Fruit fly (Drosophila melanogaster) whole organism, embryonic: ENCODE results near the gene CG2841.

Source experiments
- Atf3 ChIP-seq: fragments of 200-800 bp; sonication (Bioruptor generic); optimal IDR thresholded peaks from 3 replicates; lab custom pipeline; 2016; ENCODE audit warnings: missing biosample characterization, missing genetic modification characterization
- CG11696 ChIP-seq: fragments of 200-800 bp; sonication (Bioruptor generic); IDR thresholded peaks from 2 replicates; pipeline ENCODE4 v1.3.6; 2022; ENCODE audit warnings: missing biosample characterization, missing genetic modification characterization
- CG12071 ChIP-seq: fragments of 200-800 bp; sonication (Bioruptor generic); optimal IDR thresholded peaks from 3 replicates; lab custom pipeline; 2018; ENCODE audit warnings: missing biosample characterization, mild to moderate bottlenecking, missing genetic modification characterization
- CG12104 ChIP-seq: fragments of 200-800 bp; sonication (Bioruptor generic); optimal IDR thresholded peaks from 3 replicates; lab custom pipeline; 2016; ENCODE audit warnings: missing biosample characterization, missing genetic modification characterization
- CG13287 ChIP-seq: fragments of 200-800 bp; sonication (Bioruptor generic); IDR thresholded peaks from 2 replicates; pipeline ENCODE4 v1.3.6; 2022; ENCODE audit warnings: missing biosample characterization, missing genetic modification characterization; ENCODE audit not compliant: partially characterized antibody
- CG13424 ChIP-seq: fragments of 200-800 bp; sonication (Bioruptor generic); optimal IDR thresholded peaks from 2 replicates; lab custom pipeline; 2019; ENCODE audit warnings: missing biosample characterization, mild to moderate bottlenecking, missing genetic modification characterization, moderate library complexity
- CG14667 ChIP-seq: fragments of 200-800 bp; sonication (Bioruptor generic); IDR thresholded peaks from 2 replicates; pipeline ENCODE4 v1.3.6; 2022; ENCODE audit warnings: missing biosample characterization, missing genetic modification characterization
- CG16815 ChIP-seq: fragments of 200-800 bp; sonication (Bioruptor generic); optimal IDR thresholded peaks from 3 replicates; lab custom pipeline; 2017; ENCODE audit warnings: missing biosample characterization, mild to moderate bottlenecking, missing genetic modification characterization
- CG18262 ChIP-seq: fragments of 200-800 bp; optimal IDR thresholded peaks from 3 replicates; lab custom pipeline; 2019; ENCODE audit warnings: missing biosample characterization, mild to moderate bottlenecking, missing genetic modification characterization, moderate library complexity
- CG2875 ChIP-seq: fragments of 200-800 bp; sonication (Bioruptor generic); optimal IDR thresholded peaks from 2 replicates; lab custom pipeline; 2017; ENCODE audit warnings: missing biosample characterization, mild to moderate bottlenecking, missing genetic modification characterization, missing genetic modification reagents
- CG2889 ChIP-seq: fragments of 200-800 bp; sonication (Bioruptor generic); IDR thresholded peaks from 3 replicates; pipeline ENCODE4 v1.3.6; 2022; ENCODE audit warnings: missing biosample characterization, missing genetic modification characterization
- CG3281 ChIP-seq: fragments of 200-800 bp; sonication (Bioruptor generic); optimal IDR thresholded peaks from 3 replicates; lab custom pipeline; 2017; ENCODE audit warnings: missing biosample characterization, mild to moderate bottlenecking, missing genetic modification characterization
- CG5953 ChIP-seq: fragments of 200-800 bp; sonication (Bioruptor generic); IDR thresholded peaks from 2 replicates; pipeline ENCODE4 v1.3.6; 2022; ENCODE audit warnings: missing biosample characterization, missing genetic modification characterization
- CG6683 ChIP-seq: fragments of 200-800 bp; sonication (Bioruptor generic); optimal IDR thresholded peaks from 2 replicates; lab custom pipeline; 2017; ENCODE audit warnings: missing biosample characterization, mild to moderate bottlenecking, missing genetic modification characterization, missing genetic modification reagents
- CG6689 ChIP-seq: fragments of 200-800 bp; sonication (Bioruptor generic); IDR thresholded peaks from 2 replicates; pipeline ENCODE4 v1.3.6; 2022; ENCODE audit warnings: missing biosample characterization, missing genetic modification characterization
- CG6765 ChIP-seq: fragments of 200-800 bp; sonication (Bioruptor generic); optimal IDR thresholded peaks from 3 replicates; lab custom pipeline; 2017; ENCODE audit warnings: missing biosample characterization, mild to moderate bottlenecking, missing genetic modification characterization
- CG8281 ChIP-seq: fragments of 200-800 bp; sonication (Bioruptor generic); optimal IDR thresholded peaks from 2 replicates; lab custom pipeline; 2018; ENCODE audit warnings: missing biosample characterization, mild to moderate bottlenecking, missing genetic modification characterization, moderate library complexity
- CG8924 ChIP-seq: fragments of 200-800 bp; optimal IDR thresholded peaks from 3 replicates; lab custom pipeline; 2019; ENCODE audit warnings: missing biosample characterization, mild to moderate bottlenecking, missing genetic modification characterization, moderate library complexity
- D19B ChIP-seq: fragments of 200-800 bp; sonication (Bioruptor generic); optimal IDR thresholded peaks from 2 replicates; lab custom pipeline; 2017; ENCODE audit warnings: missing biosample characterization, mild to moderate bottlenecking, missing genetic modification characterization
- Dip2 ChIP-seq: fragments of 200-800 bp; sonication (Bioruptor generic); IDR thresholded peaks from 2 replicates; pipeline ENCODE4 v1.3.6; 2022; ENCODE audit warnings: missing biosample characterization, missing genetic modification characterization
- ERR ChIP-seq: fragments of 200-800 bp; sonication (Bioruptor generic); optimal IDR thresholded peaks from 2 replicates; lab custom pipeline; 2016; ENCODE audit warnings: missing biosample characterization, missing genetic modification characterization
- Eip74EF ChIP-seq, 2 experiments: fragments of 200-800 bp in 1 of 2; fragments of >200 bp in 1 of 2; sonication (Bioruptor generic) in 1 of 2; optimal IDR thresholded peaks; 2 replicates each; lab custom pipeline; 2017 to 2019; ENCODE audit warnings: missing biosample characterization in 2 of 2, missing genetic modification characterization in 2 of 2, mild to moderate bottlenecking in 1 of 2, moderate library complexity in 1 of 2
- HmgZ ChIP-seq: fragments of 200-800 bp; sonication (Bioruptor generic); optimal IDR thresholded peaks from 2 replicates; lab custom pipeline; 2018; ENCODE audit warnings: missing biosample characterization, mild to moderate bottlenecking, missing genetic modification characterization
- Lhr ChIP-seq: fragments of 200-800 bp; sonication (Bioruptor generic); optimal IDR thresholded peaks from 3 replicates; lab custom pipeline; 2017; ENCODE audit warnings: mild to moderate bottlenecking, missing biosample characterization, missing genetic modification reagents, missing genetic modification characterization
- Neu2 ChIP-seq: fragments of 200-800 bp; sonication (Bioruptor generic); optimal IDR thresholded peaks from 3 replicates; lab custom pipeline; 2016; ENCODE audit warnings: missing biosample characterization, missing genetic modification characterization, borderline replicate concordance
- Ravus ChIP-seq: fragments of 200-800 bp; sonication (Bioruptor generic); IDR thresholded peaks from 2 replicates; pipeline ENCODE4 v1.3.6; 2022; ENCODE audit warnings: missing biosample characterization, missing genetic modification characterization
- cato ChIP-seq: fragments of 200-800 bp; sonication (Bioruptor generic); optimal IDR thresholded peaks from 2 replicates; lab custom pipeline; 2016; ENCODE audit warnings: missing biosample characterization, missing genetic modification characterization, borderline replicate concordance
- dm ChIP-seq: fragments of 200-800 bp; sonication (Bioruptor generic); optimal IDR thresholded peaks from 3 replicates; lab custom pipeline; 2016; ENCODE audit warnings: missing biosample characterization, missing genetic modification characterization
- exex ChIP-seq: fragments of 200-800 bp; sonication (Bioruptor generic); optimal IDR thresholded peaks from 4 replicates; lab custom pipeline; 2018; ENCODE audit warnings: missing biosample characterization, mild to moderate bottlenecking, missing genetic modification characterization, moderate library complexity
- fru ChIP-seq: fragments of >200 bp; optimal IDR thresholded peaks from 2 replicates; lab custom pipeline; 2017
- ftz-f1 ChIP-seq: fragments of 200-800 bp; sonication (Bioruptor generic); optimal IDR thresholded peaks from 2 replicates; lab custom pipeline; 2016; ENCODE audit warnings: missing biosample characterization, missing genetic modification characterization
- fu2 ChIP-seq: fragments of 200-800 bp; sonication (Bioruptor generic); optimal IDR thresholded peaks from 2 replicates; lab custom pipeline; 2016; ENCODE audit warnings: missing biosample characterization, missing genetic modification characterization
- grn ChIP-seq: fragments of 200-800 bp; sonication (Bioruptor generic); optimal IDR thresholded peaks from 3 replicates; lab custom pipeline; 2017; ENCODE audit warnings: missing biosample characterization, missing genetic modification characterization
- gro ChIP-seq: fragments of 200-800 bp; sonication (Bioruptor generic); optimal IDR thresholded peaks from 2 replicates; lab custom pipeline; 2016; ENCODE audit warnings: missing biosample characterization, missing genetic modification characterization
- klu ChIP-seq: fragments of 200-800 bp; sonication (Bioruptor generic); IDR thresholded peaks from 2 replicates; pipeline ENCODE4 v1.3.6; 2022; ENCODE audit warnings: missing biosample characterization, missing genetic modification characterization
- luna ChIP-seq: fragments of 200-800 bp; sonication (Bioruptor generic); optimal IDR thresholded peaks from 2 replicates; lab custom pipeline; 2016; ENCODE audit warnings: missing biosample characterization, missing genetic modification characterization
- pfk ChIP-seq: fragments of 200-800 bp; sonication (Bioruptor generic); optimal IDR thresholded peaks from 2 replicates; lab custom pipeline; 2018; ENCODE audit warnings: missing biosample characterization, mild to moderate bottlenecking, missing genetic modification characterization, moderate library complexity
- pnt ChIP-seq: fragments of 200-800 bp; sonication (Bioruptor generic); optimal IDR thresholded peaks from 3 replicates; lab custom pipeline; 2016; ENCODE audit warnings: missing biosample characterization, missing genetic modification characterization
- pros ChIP-seq: fragments of 200-800 bp; sonication (Bioruptor generic); optimal IDR thresholded peaks from 3 replicates; lab custom pipeline; 2019; ENCODE audit warnings: missing biosample characterization, mild to moderate bottlenecking, missing genetic modification characterization, moderate library complexity
- rib ChIP-seq: fragments of 200-800 bp; sonication (Bioruptor generic); IDR thresholded peaks from 2 replicates; pipeline ENCODE4 v1.3.6; 2022; ENCODE audit warnings: missing biosample characterization, missing genetic modification characterization
- row ChIP-seq: fragments of 200-800 bp; sonication (Bioruptor generic); IDR thresholded peaks from 3 replicates; pipeline ENCODE4 v1.3.6; 2022; ENCODE audit warnings: missing biosample characterization, missing genetic modification characterization
- shn ChIP-seq: fragments of 200-800 bp; sonication (Bioruptor generic); optimal IDR thresholded peaks from 3 replicates; lab custom pipeline; 2016; ENCODE audit warnings: missing biosample characterization, missing genetic modification characterization
- slou ChIP-seq: fragments of 200-800 bp; sonication (Bioruptor generic); optimal IDR thresholded peaks from 3 replicates; lab custom pipeline; 2016; ENCODE audit warnings: missing biosample characterization, missing genetic modification characterization
- sob ChIP-seq: fragments of 200-800 bp; sonication (Bioruptor generic); IDR thresholded peaks from 2 replicates; pipeline ENCODE4 v1.3.6; 2022; ENCODE audit warnings: missing biosample characterization, missing genetic modification characterization
- tll ChIP-seq, 2 experiments: fragments of 200-800 bp in 1 of 2; fragments of >200 bp in 1 of 2; sonication (Bioruptor generic) in 1 of 2; optimal IDR thresholded peaks; 2 replicates each; lab custom pipeline; 2017 to 2019; ENCODE audit warnings: missing biosample characterization in 2 of 2, missing genetic modification characterization in 2 of 2, mild to moderate bottlenecking in 1 of 2, moderate library complexity in 1 of 2
- vnd ChIP-seq: fragments of 200-800 bp; sonication (Bioruptor generic); IDR thresholded peaks from 3 replicates; pipeline ENCODE4 v1.3.6; 2022; ENCODE audit warnings: missing biosample characterization, missing genetic modification characterization; ENCODE audit not compliant: partially characterized antibody
- wdn ChIP-seq: fragments of 200-800 bp; sonication (Bioruptor generic); IDR thresholded peaks from 2 replicates; pipeline ENCODE4 v1.3.6; 2022; ENCODE audit warnings: missing biosample characterization, missing genetic modification characterization
- wor ChIP-seq: fragments of 200-800 bp; sonication (Bioruptor generic); IDR thresholded peaks from 2 replicates; pipeline ENCODE4 v1.3.6; 2022; ENCODE audit warnings: missing biosample characterization, missing genetic modification characterization
- zf30C ChIP-seq: fragments of 200-800 bp; sonication (Bioruptor generic); optimal IDR thresholded peaks from 3 replicates; lab custom pipeline; 2018; ENCODE audit warnings: missing biosample characterization, mild to moderate bottlenecking, missing genetic modification characterization
- zfh2 ChIP-seq: fragments of 200-800 bp; sonication (Bioruptor generic); optimal IDR thresholded peaks from 2 replicates; lab custom pipeline; 2016; ENCODE audit warnings: missing biosample characterization, missing genetic modification characterization

Gene CG2841

DNA sequence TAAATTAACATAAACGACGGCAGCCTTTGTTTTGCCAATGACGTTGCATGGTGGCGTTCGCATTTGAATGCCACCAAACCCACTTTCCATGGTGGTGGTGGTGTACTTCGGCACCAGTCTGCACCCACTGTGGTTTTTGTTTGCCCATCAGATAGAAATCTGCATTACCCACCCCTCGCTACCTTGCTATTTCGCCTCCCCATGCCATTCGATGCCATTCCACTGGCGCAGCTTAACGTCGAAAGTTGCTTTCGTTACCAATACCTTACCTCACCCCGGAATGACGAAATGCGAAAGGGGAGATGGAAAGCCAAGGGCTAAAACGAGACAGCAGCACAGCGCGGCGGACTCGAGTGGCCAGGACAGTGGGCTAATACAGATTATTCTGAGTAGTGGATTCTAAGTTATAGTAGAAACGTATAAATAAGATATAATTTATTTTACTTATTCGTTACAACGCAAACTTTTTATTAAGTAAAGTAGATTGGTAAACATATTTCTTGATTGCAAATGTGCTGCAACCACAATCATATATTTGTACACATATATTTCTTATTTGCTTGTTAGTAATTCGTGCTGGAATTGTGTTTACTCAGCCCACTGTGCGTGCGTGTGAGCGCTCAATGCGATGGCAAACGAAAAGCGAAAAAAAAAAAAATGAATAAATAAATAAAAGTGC, 30.2 kb upstream of the CG2841 start (continued):
- TF ChIP-seq CG8281 (tag; lab: Kevin White, UChicago) (no peak), gro (GFP tag; lab: Kevin White, UChicago) (no peak), ftz-f1 (GFP tag; lab: Kevin White, UChicago) (no peak), grn (GFP tag; lab: Kevin White, UChicago) (no peak), HmgZ (no peak), tll (GFP tag; optimal IDR thresholded peaks at IDR 0.05; lab: Kevin White, UChicago) (no peak), CG6683 (GFP tag; lab: Kevin White, UChicago) (no peak), wdn (GFP tag; lab: Robert Waterston, UW) (no peak), CG2889 (no peak), Atf3 (GFP tag; lab: Kevin White, UChicago) (no peak), fru (lab: Kevin White, UChicago) (no peak), CG5953 (no peak), shn (no peak), rib (no peak), CG14667 (GFP tag; lab: Robert Waterston, UW) (no peak), CG12071 (GFP tag; lab: Kevin White, UChicago) (no peak), slou (GFP tag; lab: Kevin White, UChicago) (no peak), CG3281 (GFP tag; lab: Kevin White, UChicago) (no peak), CG6689 (peak; percentile 55; the same call in 1 of the 2 replicates), CG13287 (GFP tag; lab: Robert Waterston, UW) (no peak), luna (GFP tag; lab: Kevin White, UChicago) (no peak), pfk (GFP tag; lab: Kevin White, UChicago) (no peak), Eip74EF (GFP tag; optimal IDR thresholded peaks at IDR 0.05; lab: Kevin White, UChicago) (peak in 1 of 2 experiments; percentile 42), pros (GFP tag; lab: Kevin White, UChicago) (peak; percentile 53), CG12104 (GFP tag; lab: Kevin White, UChicago) (no peak), D19B (GFP tag; lab: Kevin White, UChicago) (no peak), zf30C (GFP tag; lab: Kevin White, UChicago) (no peak), cato (GFP tag; lab: Kevin White, UChicago) (no peak), vnd (0 out of 3 replicates have a peak, but pooled peaks have one; percentile 24), Lhr (GFP tag; lab: Kevin White, UChicago) (no peak), dm (GFP tag; lab: Kevin White, UChicago) (no peak), klu (GFP tag; lab: Robert Waterston, UW) (no peak), CG13424 (tag; lab: Kevin White, UChicago) (peak; percentile 52), sob (GFP tag; lab: Robert Waterston, UW) (no peak), exex (tag; lab: Kevin White, UChicago) (no peak), Neu2 (GFP tag; lab: Kevin White, UChicago) (no peak), fu2 (GFP tag; lab: Kevin White, UChicago) (no peak), CG18262 (tag; lab: Kevin White, UChicago) (peak; percentile 76), pnt (GFP tag; lab: Kevin White, UChicago) (no peak), wor (GFP tag; lab: Robert Waterston, UW) (peak; percentile 36; the same call in 1 of the 2 replicates), row (GFP tag; lab: Robert Waterston, UW) (peak; percentile 78), CG11696 (GFP tag; lab: Robert Waterston, UW) (no peak), CG16815 (GFP tag; lab: Kevin White, UChicago) (peak; percentile 16), CG2875 (GFP tag; lab: Kevin White, UChicago) (peak; percentile 39), zfh2 (no peak), Ravus (no peak), CG6765 (GFP tag; lab: Kevin White, UChicago) (no peak), Dip2 (GFP tag; lab: Robert Waterston, UW) (no peak), CG8924 (peak; percentile 58), ERR (no peak)
